Worm (Caenorhabditis elegans) whole organism, early embryonic: Measurements from ENCODE around the gene col-69.

Experiments
- B0310.2 ChIP-seq: sonication (generic microtip); optimal IDR thresholded peaks from 2 replicates; lab custom pipeline; 2016; ENCODE audit warnings: mild to moderate bottlenecking, missing genetic modification characterization, missing compliant biosample characterization
- F13C5.2 ChIP-seq: sonication (generic microtip); optimal IDR thresholded peaks from 2 replicates; lab custom pipeline; 2017; ENCODE audit warnings: mild to moderate bottlenecking, missing genetic modification characterization, inconsistent platforms, missing compliant biosample characterization
- aly-1 ChIP-seq: sonication (generic microtip); optimal IDR thresholded peaks from 2 replicates; lab custom pipeline; 2016; ENCODE audit warnings: missing genetic modification characterization, missing compliant biosample characterization
- ama-1 ChIP-seq: fragments of 150-350 bp; optimal IDR thresholded peaks from 2 replicates; lab custom pipeline; 2014
- ceh-13 ChIP-seq: fragments of 200-800 bp; sonication (Bioruptor generic); optimal IDR thresholded peaks from 2 replicates; lab custom pipeline; 2018; ENCODE audit warnings: mild to moderate bottlenecking, missing genetic modification characterization, missing compliant biosample characterization
- ceh-36 ChIP-seq: sonication (generic microtip); optimal IDR thresholded peaks from 2 replicates; lab custom pipeline; 2016; ENCODE audit warnings: missing genetic modification characterization, inconsistent platforms, missing compliant biosample characterization
- ets-7 ChIP-seq: sonication (generic microtip); optimal IDR thresholded peaks from 2 replicates; lab custom pipeline; 2016; ENCODE audit warnings: missing genotype, missing genetic modification characterization, missing compliant biosample characterization
- flt-1 ChIP-seq: fragments of 200-800 bp; sonication (Bioruptor generic); IDR thresholded peaks from 2 replicates; pipeline ENCODE4 v1.3.6; 2022; ENCODE audit warnings: missing genetic modification characterization, missing compliant biosample characterization
- hmbx-1 ChIP-seq: sonication (generic microtip); optimal IDR thresholded peaks from 2 replicates; lab custom pipeline; 2016; ENCODE audit warnings: mild to moderate bottlenecking, missing genetic modification characterization, missing compliant biosample characterization
- hmg-4 ChIP-seq: fragments of 200-800 bp; sonication (Bioruptor generic); optimal IDR thresholded peaks from 2 replicates; lab custom pipeline; 2018; ENCODE audit warnings: mild to moderate bottlenecking, missing genetic modification characterization, missing compliant biosample characterization
- hnd-1 ChIP-seq: sonication (generic microtip); optimal IDR thresholded peaks from 2 replicates; lab custom pipeline; 2016; ENCODE audit warnings: missing genetic modification characterization, missing compliant biosample characterization
- pes-1 ChIP-seq: fragments of 200-800 bp; sonication (Bioruptor generic); IDR thresholded peaks from 2 replicates; pipeline ENCODE4 v1.3.6; 2022; ENCODE audit warnings: missing genetic modification reagents, missing genetic modification characterization, missing compliant biosample characterization
- scrt-1 ChIP-seq: fragments of 200-800 bp; sonication (Bioruptor generic); IDR thresholded peaks from 2 replicates; pipeline ENCODE4 v1.3.6; 2022; ENCODE audit warnings: missing genetic modification characterization, missing compliant biosample characterization
- sea-1 ChIP-seq: fragments of 200-800 bp; sonication (Bioruptor generic); conservative IDR thresholded peaks from 2 replicates; pipeline ENCODE4 v1.3.6; 2022; ENCODE audit warnings: missing genetic modification characterization, missing compliant biosample characterization
- tbx-11 ChIP-seq: fragments of 200-800 bp; sonication (Bioruptor generic); IDR thresholded peaks from 2 replicates; pipeline ENCODE4 v1.3.6; 2022; ENCODE audit warnings: missing genetic modification characterization, missing compliant biosample characterization
- tbx-37 ChIP-seq: fragments of 200-800 bp; sonication (Bioruptor generic); conservative IDR thresholded peaks from 2 replicates; pipeline ENCODE4 v1.3.6; 2022; ENCODE audit warnings: missing genetic modification reagents, missing genetic modification characterization, missing compliant biosample characterization
- tra-4 ChIP-seq: sonication (generic microtip); optimal IDR thresholded peaks from 2 replicates; lab custom pipeline; 2017; ENCODE audit warnings: missing genetic modification characterization, missing compliant biosample characterization

The col-69 gene

DNA sequence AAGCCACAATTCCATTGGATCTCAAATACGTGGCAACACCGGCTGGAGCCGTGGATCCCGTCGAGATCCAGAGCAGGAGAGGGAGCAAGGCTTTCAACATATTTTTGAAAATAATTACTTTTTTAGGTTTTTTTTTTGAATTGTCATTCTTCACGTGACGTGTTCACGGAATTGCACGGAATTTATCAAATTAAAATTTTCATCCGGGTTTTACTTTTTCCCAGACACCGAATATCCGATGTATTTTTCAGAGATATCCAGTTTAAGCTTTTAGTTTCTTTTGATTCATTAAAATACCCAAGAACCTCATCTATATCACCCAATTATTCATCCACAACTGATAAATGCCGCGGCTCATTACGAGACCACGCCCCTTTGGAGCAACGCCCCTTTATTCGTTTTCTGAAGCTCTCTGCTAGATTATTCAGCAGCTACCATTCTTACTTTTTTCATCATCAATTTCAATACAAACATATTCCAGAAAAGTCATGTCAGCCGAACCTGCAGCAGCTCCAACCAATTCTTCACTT, 8.6 kb downstream of the col-69 start, which contains the start of the genes clec-117 and B0432.1:
Gene clec-117, minus strand, starts transcription at position 101 of the 530 bp plus-strand sequence.
Gene B0432.1, plus strand, starts transcription at position 480 of the 530 bp plus-strand sequence.
- TF ChIP-seq flt-1 (GFP tag; lab: Robert Waterston, UW) (no peak), hnd-1 (tag; lab: Kevin White, UChicago) (no peak), F13C5.2 (tag; lab: Kevin White, UChicago) (no peak), aly-1 (tag; lab: Kevin White, UChicago) (no peak), tbx-11 (GFP tag; lab: Robert Waterston, UW) (no peak), scrt-1 (GFP tag; lab: Robert Waterston, UW) (no peak), sea-1 (GFP tag; lab: Robert Waterston, UW) (no peak), ets-7 (tag; lab: Kevin White, UChicago) (no peak), tbx-37 (GFP tag; lab: Robert Waterston, UW) (no peak), pes-1 (no peak), ceh-36 (tag; lab: Kevin White, UChicago) (no peak), hmg-4 (no peak), tra-4 (tag; lab: Kevin White, UChicago) (no peak), ama-1 (no peak), ceh-13 (GFP tag; lab: Kevin White, UChicago) (no peak)

ce11 chrII:294606-295005, 10.9 kb downstream of the col-69 start, which contains the start of gene B0432.11:
Gene B0432.11 (minus strand): TSS chrII:294706.
- TF ChIP-seq flt-1 (GFP tag; lab: Robert Waterston, UW): no peak
- no peak for TF ChIP-seq B0310.2 (tag; lab: Kevin White, UChicago)
- no peak for TF ChIP-seq scrt-1 (GFP tag; lab: Robert Waterston, UW)
- TF ChIP-seq pes-1: no peak
- TF ChIP-seq ama-1: no peak
- TF ChIP-seq tra-4 (tag; lab: Kevin White, UChicago): no peak
- no peak for TF ChIP-seq aly-1 (tag; lab: Kevin White, UChicago)
- TF ChIP-seq ets-7 (tag; lab: Kevin White, UChicago): no peak
- no peak for TF ChIP-seq ceh-13 (GFP tag; lab: Kevin White, UChicago)

- TF ChIP-seq ama-1 (no peak), hmg-4 (no peak), hmbx-1 (tag; lab: Kevin White, UChicago) (no peak), F13C5.2 (tag; lab: Kevin White, UChicago) (no peak)
Observed at ce11 chrII:290282-290681, 15.3 kb downstream of the col-69 start, which contains the start of gene djr-1.1. Gene djr-1.1 (plus strand): TSS chrII:290582.

- TF ChIP-seq pes-1: no peak
- no peak for TF ChIP-seq ceh-13 (GFP tag; lab: Kevin White, UChicago)
- TF ChIP-seq sea-1 (GFP tag; lab: Robert Waterston, UW): no peak
- TF ChIP-seq ets-7 (tag; lab: Kevin White, UChicago): no peak
- TF ChIP-seq hmg-4: no peak
- no peak for TF ChIP-seq hmbx-1 (tag; lab: Kevin White, UChicago)
- TF ChIP-seq tra-4 (tag; lab: Kevin White, UChicago): no peak
- no peak for TF ChIP-seq aly-1 (tag; lab: Kevin White, UChicago)
- no peak for TF ChIP-seq B0310.2 (tag; lab: Kevin White, UChicago)
- no peak for TF ChIP-seq tbx-11 (GFP tag; lab: Robert Waterston, UW)
- no peak for TF ChIP-seq scrt-1 (GFP tag; lab: Robert Waterston, UW)
- TF ChIP-seq F13C5.2 (tag; lab: Kevin White, UChicago): no peak
- TF ChIP-seq hnd-1 (tag; lab: Kevin White, UChicago): no peak
Observed at ce11 chrII:288705-289205, 16.8 kb downstream of the col-69 start, which contains the start of gene mrpl-41. Gene mrpl-41 (plus strand): TSS chrII:288939.

ce11 chrII:286551-286724, 19.1 kb downstream of the col-69 start, which contains the start of gene misc-1:
Gene misc-1 (plus strand): TSS chrII:286625.
- TF ChIP-seq flt-1 (GFP tag; lab: Robert Waterston, UW) (no peak), F13C5.2 (tag; lab: Kevin White, UChicago) (no peak), pes-1 (no peak)

DNA sequence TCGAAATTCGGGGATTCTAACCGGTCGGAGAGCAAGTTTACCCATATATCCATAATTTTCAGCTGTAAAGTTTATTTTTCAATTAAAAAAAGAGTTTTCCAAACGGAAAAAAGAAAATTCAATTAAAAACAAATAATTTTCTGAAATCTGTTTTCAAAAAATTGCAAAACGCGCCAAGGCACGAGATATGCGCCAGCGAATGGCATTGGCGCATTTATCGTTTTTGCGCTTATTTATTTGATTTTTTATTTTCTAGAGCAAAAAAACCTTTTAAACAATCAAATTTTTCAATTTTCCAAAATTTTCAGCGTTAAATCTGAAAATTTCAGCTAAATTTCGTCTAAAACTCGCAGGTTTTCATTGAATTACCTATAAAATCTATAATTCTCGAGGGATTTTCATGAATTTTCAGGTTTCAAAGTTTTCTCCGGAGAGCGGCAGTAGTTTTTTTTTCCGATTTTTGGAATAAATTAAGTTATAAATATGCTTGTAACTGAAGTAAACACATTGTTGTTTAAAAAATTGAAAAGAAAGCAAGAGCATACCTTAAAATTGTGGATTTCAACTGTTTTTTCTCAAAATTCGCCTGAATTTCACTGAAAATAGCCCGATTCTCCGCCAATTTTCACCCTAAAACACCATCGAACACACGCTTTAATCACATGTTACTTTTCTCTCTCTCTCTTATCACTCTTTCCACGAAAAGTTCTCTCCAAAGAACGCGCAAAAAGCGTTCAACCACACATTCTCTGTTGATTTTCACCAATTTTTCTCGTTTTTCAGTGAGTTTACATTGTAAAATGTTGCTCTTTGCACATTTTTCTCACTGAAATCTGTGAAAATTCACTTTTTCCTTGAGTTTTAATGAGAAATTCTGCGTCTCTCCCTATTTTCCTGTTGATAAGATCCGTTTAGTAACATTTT, 19.7 kb downstream of the col-69 start, which contains the start of gene B0432.10:
Gene B0432.10, minus strand, starts transcription at position 649 of the 924 bp plus-strand sequence.
- TF ChIP-seq aly-1 (tag; lab: Kevin White, UChicago): no peak
- no peak for TF ChIP-seq F13C5.2 (tag; lab: Kevin White, UChicago)
- no peak for TF ChIP-seq tbx-37 (GFP tag; lab: Robert Waterston, UW)
- no peak for TF ChIP-seq tra-4 (tag; lab: Kevin White, UChicago)

ce11 chrII:283594-283993, 22.0 kb downstream of the col-69 start, which contains the start of gene B0432.9:
Gene B0432.9 (minus strand): TSS chrII:283694.
- no peak for TF ChIP-seq tbx-37 (GFP tag; lab: Robert Waterston, UW)
- TF ChIP-seq ets-7 (tag; lab: Kevin White, UChicago): no peak
- no peak for TF ChIP-seq tbx-11 (GFP tag; lab: Robert Waterston, UW)
- TF ChIP-seq hmg-4: no peak
- no peak for TF ChIP-seq F13C5.2 (tag; lab: Kevin White, UChicago)
- TF ChIP-seq ceh-36 (tag; lab: Kevin White, UChicago): no peak
- TF ChIP-seq pes-1: no peak
- TF ChIP-seq hnd-1 (tag; lab: Kevin White, UChicago): no peak
- no peak for TF ChIP-seq tra-4 (tag; lab: Kevin White, UChicago)
